Worm (Caenorhabditis elegans): ENCODE data around the gene C13A2.9.

Gene C13A2.9

ce11 chrV:7248227-7248953, 15.6 kb downstream of the C13A2.9 start:
- no peak for TF ChIP-seq unc-62 (GFP tag; optimal IDR thresholded peaks at IDR 0.05)

- no peak for TF ChIP-seq unc-62 (GFP tag; optimal IDR thresholded peaks at IDR 0.05)
Observed at ce11 chrV:7246951-7247350, 17.0 kb downstream of the C13A2.9 start, which contains the start of gene C05C8.7. C05C8.7 (minus strand) TSS chrV:7247050.

- TF ChIP-seq unc-62 (GFP tag; optimal IDR thresholded peaks at IDR 0.05): no peak
Observed at ce11 chrV:7239471-7239870, 24.5 kb downstream of the C13A2.9 start, which contains the start of gene C05C8.1. C05C8.1 (plus strand) TSS chrV:7239771.

ce11 chrV:7237133-7237532, 26.8 kb downstream of the C13A2.9 start, which contains the start of gene hyls-1:
hyls-1 (plus strand) TSS chrV:7237381.
- no peak for TF ChIP-seq unc-62 (GFP tag; optimal IDR thresholded peaks at IDR 0.05)

- TF ChIP-seq unc-62 (GFP tag; optimal IDR thresholded peaks at IDR 0.05): no peak
Observed at ce11 chrV:7237094-7237132, 27.0 kb downstream of the C13A2.9 start, which contains the start of gene hpo-9. hpo-9 (minus strand) TSS chrV:7237130.

- TF ChIP-seq unc-62 (GFP tag; optimal IDR thresholded peaks at IDR 0.05): no peak
Observed at ce11 chrV:7236694-7237093, 27.2 kb downstream of the C13A2.9 start.

ce11 chrV:7234726-7235125, 29.2 kb downstream of the C13A2.9 start, which contains the start of gene C05C8.5:
C05C8.5 (minus strand) TSS chrV:7234826.
- no peak for TF ChIP-seq unc-62 (GFP tag; optimal IDR thresholded peaks at IDR 0.05)

ce11 chrV:7231524-7231923, 32.4 kb downstream of the C13A2.9 start:
- TF ChIP-seq unc-62 (GFP tag; optimal IDR thresholded peaks at IDR 0.05): no peak

- TF ChIP-seq unc-62 (GFP tag; optimal IDR thresholded peaks at IDR 0.05): no peak
Observed at ce11 chrV:7230847-7231246, 33.1 kb downstream of the C13A2.9 start, which contains the start of the genes gei-6 and krr-1. gei-6 (minus strand) TSS chrV:7230848. krr-1 (plus strand) TSS chrV:7231190.

- no peak for TF ChIP-seq unc-62 (GFP tag; optimal IDR thresholded peaks at IDR 0.05)
Observed at ce11 chrV:7225894-7226293, 38.0 kb downstream of the C13A2.9 start.

ce11 chrV:7224947-7225346, 39.0 kb downstream of the C13A2.9 start, which contains the start of gene fkb-3:
fkb-3 (plus strand) TSS chrV:7225223.
- no peak for TF ChIP-seq unc-62 (GFP tag; optimal IDR thresholded peaks at IDR 0.05)

- TF ChIP-seq unc-62 (GFP tag; optimal IDR thresholded peaks at IDR 0.05): no peak
Observed at ce11 chrV:7224353-7224752, 39.6 kb downstream of the C13A2.9 start.

ce11 chrV:7223941-7224340, 40.0 kb downstream of the C13A2.9 start, which contains the start of gene C13F10.1:
C13F10.1 (plus strand) TSS chrV:7224078.
- no peak for TF ChIP-seq unc-62 (GFP tag; optimal IDR thresholded peaks at IDR 0.05)

ce11 chrV:7223152-7223551, 40.8 kb downstream of the C13A2.9 start, which contains the start of gene C13F10.7:
C13F10.7 (minus strand) TSS chrV:7223252.
- no peak for TF ChIP-seq unc-62 (GFP tag; optimal IDR thresholded peaks at IDR 0.05)

ce11 chrV:7220973-7221519, 42.9 kb downstream of the C13A2.9 start, which contains the start of the genes C13F10.8, C13F10.6 and kxd-1:
C13F10.8 (minus strand) TSS chrV:7221023.
C13F10.6 (minus strand) TSS chrV:7221039.
kxd-1 (plus strand) TSS chrV:7221469.
- TF ChIP-seq unc-62 (GFP tag; optimal IDR thresholded peaks at IDR 0.05): no peak

ce11 chrV:7218988-7219387, 45.0 kb downstream of the C13A2.9 start, which contains the start of gene C13F10.5:
C13F10.5 (minus strand) TSS chrV:7219088.
- TF ChIP-seq unc-62 (GFP tag; optimal IDR thresholded peaks at IDR 0.05): no peak

ce11 chrV:7216016-7216415, 47.9 kb downstream of the C13A2.9 start:
- no peak for TF ChIP-seq unc-62 (GFP tag; optimal IDR thresholded peaks at IDR 0.05)

Measured in whole organism, dauer.